Fruit fly (Drosophila melanogaster) whole organism, embryonic: Measurements from ENCODE around the gene CG10232.

ENCODE experiments used
- Atf6 ChIP-seq: fragments of 200-800 bp; sonication (Bioruptor generic); IDR thresholded peaks from 2 replicates; pipeline ENCODE4 v1.3.6; 2022; ENCODE audit warnings: missing biosample characterization, missing genetic modification characterization
- CG12155 ChIP-seq: fragments of 200-800 bp; sonication (Bioruptor generic); optimal IDR thresholded peaks from 3 replicates; lab custom pipeline; 2016; ENCODE audit warnings: missing biosample characterization, missing genetic modification characterization
- CG1233 ChIP-seq: fragments of 200-800 bp; sonication (Bioruptor generic); optimal IDR thresholded peaks from 4 replicates; lab custom pipeline; 2018; ENCODE audit warnings: missing biosample characterization, mild to moderate bottlenecking, missing genetic modification characterization
- CG12744 ChIP-seq: fragments of 200-800 bp; sonication (Bioruptor generic); optimal IDR thresholded peaks from 2 replicates; lab custom pipeline; 2016; ENCODE audit warnings: missing biosample characterization, missing genetic modification characterization
- CG14860 ChIP-seq: fragments of 200-800 bp; sonication (Bioruptor generic); IDR thresholded peaks from 3 replicates; pipeline ENCODE4 v1.3.6; 2022; ENCODE audit warnings: missing biosample characterization, missing genetic modification characterization; ENCODE audit not compliant: partially characterized antibody
- CG1602 ChIP-seq: fragments of 200-800 bp; sonication (Bioruptor generic); optimal IDR thresholded peaks from 3 replicates; lab custom pipeline; 2016; ENCODE audit warnings: missing biosample characterization, missing genetic modification characterization
- CG1647 ChIP-seq: fragments of 200-800 bp; sonication (Bioruptor generic); optimal IDR thresholded peaks from 3 replicates; lab custom pipeline; 2016; ENCODE audit warnings: missing biosample characterization, missing genetic modification characterization
- CG17328 ChIP-seq: fragments of 200-800 bp; sonication (Bioruptor generic); IDR thresholded peaks from 2 replicates; pipeline ENCODE4 v1.3.6; 2022; ENCODE audit warnings: missing biosample characterization, missing genetic modification characterization
- CG17612 ChIP-seq: fragments of 200-800 bp; sonication (Bioruptor generic); IDR thresholded peaks from 2 replicates; pipeline ENCODE4 v1.3.6; 2022; ENCODE audit warnings: missing biosample characterization, missing genetic modification characterization
- CG18599 ChIP-seq: fragments of 200-800 bp; sonication (Bioruptor generic); optimal IDR thresholded peaks from 3 replicates; lab custom pipeline; 2017; ENCODE audit warnings: missing biosample characterization, missing genetic modification characterization, mild to moderate bottlenecking, moderate library complexity, missing genetic modification reagents
- CG31441 ChIP-seq: fragments of 200-800 bp; sonication (Bioruptor generic); IDR thresholded peaks from 2 replicates; pipeline ENCODE4 v1.3.6; 2022; ENCODE audit warnings: missing biosample characterization, missing genetic modification characterization
- CG32772 ChIP-seq: fragments of 200-800 bp; sonication (Bioruptor generic); IDR thresholded peaks from 2 replicates; pipeline ENCODE4 v1.3.6; 2022; ENCODE audit warnings: missing biosample characterization, missing genetic modification characterization
- CG3726 ChIP-seq: fragments of 200-800 bp; sonication (Bioruptor generic); IDR thresholded peaks from 3 replicates; pipeline ENCODE4, ENCODE4 v1.3.6; 2022; ENCODE audit warnings: missing biosample characterization, missing genetic modification characterization
- CG42726 ChIP-seq: fragments of 200-800 bp; sonication (Bioruptor generic); IDR thresholded peaks from 2 replicates; pipeline ENCODE4 v1.3.6; 2022; ENCODE audit warnings: missing biosample characterization, missing genetic modification characterization; ENCODE audit not compliant: partially characterized antibody
- CG5180 ChIP-seq: fragments of 200-800 bp; sonication (Bioruptor generic); optimal IDR thresholded peaks from 3 replicates; lab custom pipeline; 2017; ENCODE audit warnings: missing biosample characterization, missing genetic modification characterization, mild to moderate bottlenecking, moderate library complexity, missing genetic modification reagents
- CG6272 ChIP-seq: fragments of 200-800 bp; sonication (Bioruptor generic); IDR thresholded peaks from 2 replicates; pipeline ENCODE4 v1.3.6; 2022; ENCODE audit warnings: missing biosample characterization, missing genetic modification characterization
- CG8281 ChIP-seq: fragments of 200-800 bp; sonication (Bioruptor generic); optimal IDR thresholded peaks from 2 replicates; lab custom pipeline; 2018; ENCODE audit warnings: missing biosample characterization, mild to moderate bottlenecking, missing genetic modification characterization, moderate library complexity
- D19A ChIP-seq: fragments of 200-800 bp; optimal IDR thresholded peaks from 3 replicates; lab custom pipeline; 2019; ENCODE audit warnings: missing biosample characterization, mild to moderate bottlenecking, missing genetic modification characterization, moderate library complexity
- Deaf1 ChIP-seq: fragments of 200-800 bp; optimal IDR thresholded peaks from 3 replicates; lab custom pipeline; 2019; ENCODE audit warnings: missing biosample characterization, mild to moderate bottlenecking, missing genetic modification characterization, moderate library complexity
- Dip2 ChIP-seq: fragments of 200-800 bp; sonication (Bioruptor generic); IDR thresholded peaks from 2 replicates; pipeline ENCODE4 v1.3.6; 2022; ENCODE audit warnings: missing biosample characterization, missing genetic modification characterization
- Drgx ChIP-seq: fragments of 200-800 bp; sonication (Bioruptor generic); IDR thresholded peaks from 2 replicates; pipeline ENCODE4 v1.3.6; 2022; ENCODE audit warnings: missing biosample characterization, missing genetic modification characterization
- Ets65A ChIP-seq: fragments of 200-800 bp; sonication (Bioruptor generic); peaks from one replicate; lab custom pipeline; 2016; ENCODE audit warnings: missing biosample characterization, missing genetic modification characterization
- Fer1 ChIP-seq: fragments of 200-800 bp; sonication (Bioruptor generic); optimal IDR thresholded peaks from 2 replicates; lab custom pipeline; 2017; ENCODE audit warnings: missing biosample characterization, mild to moderate bottlenecking, missing genetic modification characterization
- NC2α ChIP-seq: fragments of 200-800 bp; sonication (Bioruptor generic); optimal IDR thresholded peaks from 2 replicates; lab custom pipeline; 2016; ENCODE audit warnings: missing biosample characterization, missing genetic modification characterization
- Nf-YC ChIP-seq: fragments of 200-800 bp; optimal IDR thresholded peaks from 3 replicates; lab custom pipeline; 2019; ENCODE audit warnings: missing biosample characterization, mild to moderate bottlenecking, missing genetic modification characterization, moderate library complexity
- Opbp ChIP-seq: fragments of 200-800 bp; sonication (Bioruptor generic); IDR thresholded peaks from 3 replicates; pipeline ENCODE4 v1.3.6; 2022; ENCODE audit warnings: missing biosample characterization, missing genetic modification characterization; ENCODE audit not compliant: partially characterized antibody
- Tbp ChIP-seq: fragments of >200 bp; optimal IDR thresholded peaks from 2 replicates; lab custom pipeline; 2018; ENCODE audit warnings: missing biosample characterization, missing genetic modification characterization
- Xbp1 ChIP-seq: fragments of 200-800 bp; sonication (Bioruptor generic); optimal IDR thresholded peaks from 3 replicates; lab custom pipeline; 2016; ENCODE audit warnings: missing biosample characterization, mild to moderate bottlenecking, missing genetic modification characterization
- aop ChIP-seq: fragments of 200-800 bp; sonication (Bioruptor generic); IDR thresholded peaks from 2 replicates; pipeline ENCODE4 v1.3.6; 2022; ENCODE audit warnings: missing biosample characterization, missing genetic modification characterization
- bbx ChIP-seq: fragments of 200-800 bp; sonication (Bioruptor generic); IDR thresholded peaks from 2 replicates; pipeline ENCODE4 v1.3.6; 2022; ENCODE audit warnings: missing biosample characterization, missing genetic modification characterization; ENCODE audit not compliant: partially characterized antibody
- disco-r ChIP-seq: fragments of 200-800 bp; sonication (Bioruptor generic); optimal IDR thresholded peaks from 2 replicates; lab custom pipeline; 2016; ENCODE audit warnings: missing biosample characterization, missing genetic modification characterization
- dysf ChIP-seq: fragments of 200-800 bp; sonication (Bioruptor generic); IDR thresholded peaks from 3 replicates; pipeline ENCODE4 v1.3.6; 2022; ENCODE audit warnings: missing biosample characterization, missing genetic modification characterization
- fd3F ChIP-seq: fragments of 200-800 bp; sonication (Bioruptor generic); optimal IDR thresholded peaks from 2 replicates; lab custom pipeline; 2018; ENCODE audit warnings: missing biosample characterization, mild to moderate bottlenecking, missing genetic modification characterization, moderate library complexity
- ftz-f1 ChIP-seq: fragments of 200-800 bp; sonication (Bioruptor generic); optimal IDR thresholded peaks from 2 replicates; lab custom pipeline; 2016; ENCODE audit warnings: missing biosample characterization, missing genetic modification characterization
- gcm ChIP-seq: fragments of 200-800 bp; sonication (Bioruptor generic); optimal IDR thresholded peaks from 2 replicates; lab custom pipeline; 2019; ENCODE audit warnings: missing biosample characterization, mild to moderate bottlenecking, missing genetic modification characterization, moderate library complexity
- grn ChIP-seq: fragments of 200-800 bp; sonication (Bioruptor generic); optimal IDR thresholded peaks from 3 replicates; lab custom pipeline; 2017; ENCODE audit warnings: missing biosample characterization, missing genetic modification characterization
- hb ChIP-seq: fragments of 200-800 bp; sonication (Bioruptor generic); IDR thresholded peaks from 3 replicates; pipeline ENCODE4 v1.3.6; 2022; ENCODE audit warnings: missing biosample characterization, missing genetic modification characterization; ENCODE audit not compliant: partially characterized antibody
- hbn ChIP-seq: fragments of 200-800 bp; sonication (Bioruptor generic); IDR thresholded peaks from 2 replicates; pipeline ENCODE4 v1.3.6; 2022; ENCODE audit warnings: missing biosample characterization, missing genetic modification characterization; ENCODE audit not compliant: partially characterized antibody
- klu ChIP-seq: fragments of 200-800 bp; sonication (Bioruptor generic); IDR thresholded peaks from 2 replicates; pipeline ENCODE4 v1.3.6; 2022; ENCODE audit warnings: missing biosample characterization, missing genetic modification characterization
- knrl ChIP-seq: fragments of 200-800 bp; sonication (Bioruptor generic); IDR thresholded peaks from 3 replicates; pipeline ENCODE4 v1.3.6; 2022; ENCODE audit warnings: missing biosample characterization, missing genetic modification characterization; ENCODE audit not compliant: partially characterized antibody
- lola ChIP-seq, 3 experiments: fragments of >200 bp in 2 of 3; fragments of 200-800 bp in 1 of 3; sonication (Bioruptor generic) in 1 of 3; optimal IDR thresholded peaks; 2 replicates each; lab custom pipeline; 2017 to 2019; ENCODE audit warnings: missing biosample characterization in 3 of 3, missing genetic modification characterization in 3 of 3, mild to moderate bottlenecking in 1 of 3, moderate library complexity in 1 of 3
- nerfin-1 ChIP-seq: fragments of 200-800 bp; sonication (Bioruptor generic); optimal IDR thresholded peaks from 3 replicates; lab custom pipeline; 2019; ENCODE audit warnings: missing biosample characterization, mild to moderate bottlenecking, missing genetic modification characterization, moderate library complexity
- pan ChIP-seq, 4 experiments: fragments of >200 bp in 3 of 4; fragments of 200-800 bp in 1 of 4; sonication (Bioruptor generic) in 1 of 4; optimal IDR thresholded peaks in 3 of 4; IDR thresholded peaks in 1 of 4; 2 replicates each; pipeline versions ENCODE4 v1.3.6 to Lab custom; 2017 to 2022; ENCODE audit warnings: missing biosample characterization in 2 of 4, missing genetic modification characterization in 2 of 4, mixed read lengths in 1 of 4
- ranshi ChIP-seq: fragments of 200-800 bp; sonication (Bioruptor generic); IDR thresholded peaks from 2 replicates; pipeline ENCODE4 v1.3.6; 2022; ENCODE audit warnings: missing biosample characterization, missing genetic modification characterization
- so ChIP-seq: fragments of 200-800 bp; sonication (Bioruptor generic); IDR thresholded peaks from 3 replicates; pipeline ENCODE4 v1.3.6; 2022; ENCODE audit warnings: missing biosample characterization, missing genetic modification characterization
- tio ChIP-seq: fragments of 200-800 bp; sonication (Bioruptor generic); optimal IDR thresholded peaks from 2 replicates; lab custom pipeline; 2017; ENCODE audit warnings: missing biosample characterization, missing genetic modification characterization, inconsistent platforms
- unc-4 ChIP-seq: fragments of 200-800 bp; sonication (Bioruptor generic); IDR thresholded peaks from 2 replicates; pipeline ENCODE4 v1.3.6; 2022; ENCODE audit warnings: missing biosample characterization, missing genetic modification characterization; ENCODE audit not compliant: partially characterized antibody

CG10232 gene

dm6 chr3R:23729632-23730471 is 8.4 kb upstream of the CG10232 start (continued):
- TF ChIP-seq CG14860 (GFP tag; lab: Robert Waterston, UW) (peak; percentile 63; the same call in 2 of the 3 replicates), lola (GFP tag; optimal IDR thresholded peaks at IDR 0.05; lab: Kevin White, UChicago) (no peak), nerfin-1 (tag; lab: Kevin White, UChicago) (peak; percentile 65), Deaf1 (tag; lab: Kevin White, UChicago) (peak; percentile 43), CG5180 (GFP tag; lab: Kevin White, UChicago) (peak; percentile 42), grn (GFP tag; lab: Kevin White, UChicago) (peak; percentile 50), CG6272 (GFP tag; lab: Robert Waterston, UW) (0 out of 2 replicates have a peak, but pooled peaks have one; percentile 27), Fer1 (GFP tag; lab: Kevin White, UChicago) (peak; percentile 26), pan (optimal IDR thresholded peaks at IDR 0.05; lab: Kevin White, UChicago) (no peak), pan (GFP tag; optimal IDR thresholded peaks at IDR 0.05 in 1 of 2, IDR thresholded peaks at IDR 0.05 in 1 of 2) (peak in 1 of 2 experiments; percentile 32), ftz-f1 (GFP tag; lab: Kevin White, UChicago) (peak; percentile 44), dysf (0 out of 3 replicates have a peak, but pooled peaks have one; percentile 22), CG17328 (GFP tag; lab: Robert Waterston, UW) (0 out of 2 replicates have a peak, but pooled peaks have one; percentile 28), Dip2 (GFP tag; lab: Robert Waterston, UW) (no peak), klu (GFP tag; lab: Robert Waterston, UW) (peak; percentile 30; the same call in 1 of the 2 replicates), ranshi (GFP tag; lab: Robert Waterston, UW) (no peak), CG3726 (no peak), CG12155 (GFP tag; lab: Kevin White, UChicago) (no peak), Opbp (peak; percentile 75), so (peak; percentile 25; the same call in 1 of the 3 replicates), hbn (GFP tag; lab: Robert Waterston, UW) (0 out of 2 replicates have a peak, but pooled peaks have one; percentile 45), bbx (GFP tag; lab: Robert Waterston, UW) (peak; percentile 78), CG1233 (no peak), CG17612 (GFP tag; lab: Robert Waterston, UW) (no peak), CG12744 (GFP tag; lab: Kevin White, UChicago) (peak; percentile 7), Nf-YC (peak; percentile 38), CG31441 (GFP tag; lab: Robert Waterston, UW) (no peak), CG8281 (tag; lab: Kevin White, UChicago) (no peak), Tbp (GFP tag; lab: Kevin White, UChicago) (peak; percentile 99), CG1602 (GFP tag; lab: Kevin White, UChicago) (no peak), CG1647 (GFP tag; lab: Kevin White, UChicago) (no peak), CG42726 (GFP tag; lab: Robert Waterston, UW) (peak; percentile 84), tio (GFP tag; lab: Kevin White, UChicago) (no peak), NC2α (GFP tag; lab: Kevin White, UChicago) (no peak), Ets65A (GFP tag; lab: Kevin White, UChicago) (no peak), gcm (peak; percentile 48), CG32772 (GFP tag; lab: Robert Waterston, UW) (no peak), unc-4 (0 out of 2 replicates have a peak, but pooled peaks have one; percentile 41), disco-r (GFP tag; lab: Kevin White, UChicago) (no peak), D19A (tag; lab: Kevin White, UChicago) (peak; percentile 19), knrl (GFP tag; lab: Robert Waterston, UW) (peak; percentile 57), aop (no peak), hb (GFP tag; lab: Robert Waterston, UW) (peak; percentile 53; the same call in 1 of the 3 replicates), fd3F (GFP tag; lab: Kevin White, UChicago) (no peak), CG18599 (GFP tag; lab: Kevin White, UChicago) (peak; percentile 30), Drgx (GFP tag; lab: Robert Waterston, UW) (peak; percentile 44), Atf6 (GFP tag; lab: Robert Waterston, UW) (peak; percentile 40; the same call in 1 of the 2 replicates), Xbp1 (no peak)
